Worm (Caenorhabditis elegans) whole organism, young adult: ENCODE results near the gene Y116A8C.37.

ENCODE experiments used
- athp-1 ChIP-seq: sonication (generic microtip); optimal IDR thresholded peaks from 2 replicates; lab custom pipeline; 2017; ENCODE audit warnings: mild to moderate bottlenecking, missing genetic modification characterization, missing compliant biosample characterization
- hmg-1.2 ChIP-seq: fragments of 200-800 bp; sonication (Bioruptor generic); IDR thresholded peaks from 2 replicates; pipeline ENCODE4 v1.3.6; 2022; ENCODE audit warnings: missing genetic modification reagents, missing genetic modification characterization, missing compliant biosample characterization
- tlf-1 ChIP-seq: fragments of 200-800 bp; sonication (Bioruptor generic); optimal IDR thresholded peaks from 2 replicates; lab custom pipeline; 2018; ENCODE audit warnings: mild to moderate bottlenecking, missing genetic modification characterization, missing compliant biosample characterization

DNA sequence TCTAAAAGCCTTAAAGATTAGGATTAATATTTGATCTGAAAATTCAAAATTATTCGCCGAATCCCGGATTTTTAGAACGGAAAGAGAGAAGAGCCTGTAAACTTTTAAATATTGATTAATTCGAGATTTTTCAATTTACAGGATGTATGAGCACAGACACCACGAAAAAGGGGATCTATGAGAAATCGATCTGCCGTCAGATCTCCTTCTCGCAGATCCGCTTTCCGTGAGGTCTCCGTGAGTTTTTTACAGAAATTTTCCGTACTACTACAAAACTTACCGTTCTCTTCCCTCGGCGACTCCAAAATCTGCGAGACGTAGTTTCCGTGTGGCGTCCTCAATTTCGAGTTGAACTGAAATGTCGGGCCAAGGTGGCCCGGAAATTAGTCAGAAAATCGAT lies 22.7 kb downstream of the Y116A8C.37 start:
- TF ChIP-seq tlf-1 (no peak), hmg-1.2 (GFP tag; lab: Robert Waterston, UW) (no peak), athp-1 (tag; lab: Kevin White, UChicago) (no peak)
